Fruit fly (Drosophila melanogaster): ENCODE results near the gene CG9853.

Gene CG9853

dm6 chr3R:4378363-4379354, 23.2 kb downstream of the CG9853 start, which contains the start of gene Sfxn1-3:
Sfxn1-3 (plus strand) TSS chr3R:4378600.
- TF ChIP-seq CG5245 (GFP tag; optimal IDR thresholded peaks at IDR 0.05) (peak; percentile 1), CG33557 (GFP tag; optimal IDR thresholded peaks at IDR 0.05) (no peak), Dip3 (GFP tag; optimal IDR thresholded peaks at IDR 0.05) (peak; percentile 34), CG2875 (GFP tag; optimal IDR thresholded peaks at IDR 0.05) (no peak), CG3995 (GFP tag; optimal IDR thresholded peaks at IDR 0.05) (no peak), Meics (GFP tag; optimal IDR thresholded peaks at IDR 0.05) (peak; percentile 45), CG1792 (GFP tag; optimal IDR thresholded peaks at IDR 0.05) (peak; percentile 49), Chrac-16 (GFP tag; optimal IDR thresholded peaks at IDR 0.05) (no peak), tio (GFP tag; optimal IDR thresholded peaks at IDR 0.05) (no peak), ERR (GFP tag; optimal IDR thresholded peaks at IDR 0.05) (peak; percentile 26), ken (GFP tag; IDR thresholded peaks at IDR 0.05) (no peak), sima (GFP tag; optimal IDR thresholded peaks at IDR 0.05) (no peak), CG10565 (GFP tag; optimal IDR thresholded peaks at IDR 0.05) (no peak), cg (GFP tag; optimal IDR thresholded peaks at IDR 0.05) (peak; percentile 62), HLH54F (GFP tag; optimal IDR thresholded peaks at IDR 0.05) (peak; percentile 7), Myb (GFP tag; optimal IDR thresholded peaks at IDR 0.05) (peak; percentile 33), CG13424 (tag; optimal IDR thresholded peaks at IDR 0.05) (no peak), H2.0 (GFP tag; IDR thresholded peaks at IDR 0.05) (0 out of 2 replicates have a peak, but pooled peaks have one; percentile 26), HHEX (GFP tag; optimal IDR thresholded peaks at IDR 0.05) (peak; percentile 27), CG7556 (GFP tag; optimal IDR thresholded peaks at IDR 0.05) (peak; percentile 19), Doc3 (GFP tag; IDR thresholded peaks at IDR 0.05; ENCODE audit: partially characterized antibody) (peak; percentile 20; the same call in 1 of the 3 replicates), prd (optimal IDR thresholded peaks at IDR 0.05) (no peak), prd (GFP tag; IDR thresholded peaks at IDR 0.05) (peak; percentile 60), NK7.1 (GFP tag; optimal IDR thresholded peaks at IDR 0.05) (no peak), yki (optimal IDR thresholded peaks at IDR 0.05) (no peak), chm (GFP tag; IDR thresholded peaks at IDR 0.05) (peak; percentile 68; the same call in 1 of the 2 replicates), CG4707 (GFP tag; optimal IDR thresholded peaks at IDR 0.05) (no peak), B-H2 (GFP tag; optimal IDR thresholded peaks at IDR 0.05) (peak; percentile 64), seq (GFP tag; IDR thresholded peaks at IDR 0.05) (peak; percentile 68; the same call in 1 of the 2 replicates), lilli (GFP tag; optimal IDR thresholded peaks at IDR 0.05) (peak; percentile 43), cas (GFP tag; IDR thresholded peaks at IDR 0.05) (no peak), CG6689 (GFP tag; IDR thresholded peaks at IDR 0.05) (peak; percentile 38; the same call in 1 of the 2 replicates), Antp (GFP tag; optimal IDR thresholded peaks at IDR 0.05) (peak; percentile 30), aop (GFP tag; IDR thresholded peaks at IDR 0.05) (no peak), CG10431 (GFP tag; optimal IDR thresholded peaks at IDR 0.05) (no peak), ham (GFP tag; IDR thresholded peaks at IDR 0.05) (no peak), Drgx (GFP tag; IDR thresholded peaks at IDR 0.05) (no peak), Xrp1 (GFP tag; IDR thresholded peaks at IDR 0.05) (peak; percentile 32; the same call in 1 of the 2 replicates), trh (GFP tag; optimal IDR thresholded peaks at IDR 0.05) (no peak), CG8281 (tag; optimal IDR thresholded peaks at IDR 0.05) (no peak), CG6791 (GFP tag; IDR thresholded peaks at IDR 0.05; ENCODE audit: partially characterized antibody) (peak; percentile 62; the same call in 1 of the 3 replicates), CG43689 (GFP tag; IDR thresholded peaks at IDR 0.05) (no peak), CG18619 (GFP tag; optimal IDR thresholded peaks at IDR 0.05) (no peak), Rx (GFP tag; IDR thresholded peaks at IDR 0.05) (no peak), Adf1 (GFP tag; IDR thresholded peaks at IDR 0.05) (peak; percentile 61; the same call in 1 of the 2 replicates), jing (GFP tag; optimal IDR thresholded peaks at IDR 0.05) (no peak), gem (tag; optimal IDR thresholded peaks at IDR 0.05) (peak; percentile 61), CG17186 (GFP tag; optimal IDR thresholded peaks at IDR 0.05) (no peak), sob (GFP tag; IDR thresholded peaks at IDR 0.05) (peak; percentile 55)

Measured in whole organism, embryonic.